Fruit fly (Drosophila melanogaster): ENCODE results near the gene CG2218.

CG2218 gene

DNA sequence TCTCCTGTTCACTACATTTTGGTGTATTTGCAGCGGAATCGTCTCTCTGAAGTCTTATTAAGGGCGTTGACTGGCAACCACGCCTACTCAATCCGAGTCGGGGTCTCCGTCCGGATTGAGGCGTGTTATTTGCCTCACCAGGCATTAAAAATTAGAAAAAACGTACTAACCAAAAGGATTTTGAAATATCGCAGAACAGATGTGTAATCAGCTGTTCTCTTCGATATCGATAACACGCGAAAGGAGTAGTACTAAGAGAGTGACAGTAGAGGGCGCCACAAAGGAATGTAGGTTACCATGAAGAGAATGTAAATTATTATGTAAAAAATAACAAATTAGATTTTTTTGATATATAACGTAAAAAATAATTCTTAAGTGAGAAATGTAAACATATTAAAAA, 3.1 kb downstream of the CG2218 start, which contains the start of gene CG15536 (continued):
- no peak for TF ChIP-seq tx (GFP tag; optimal IDR thresholded peaks at IDR 0.05)
- no peak for TF ChIP-seq CG9609 (GFP tag; optimal IDR thresholded peaks at IDR 0.05)
- peak; percentile 63 for TF ChIP-seq BEAF-32 (GFP tag; optimal IDR thresholded peaks at IDR 0.05)
- peak; percentile 35 for TF ChIP-seq inv (GFP tag; IDR thresholded peaks at IDR 0.05; ENCODE audit: partially characterized antibody)
- no peak for TF ChIP-seq ci (GFP tag; IDR thresholded peaks at IDR 0.05)
- peak; percentile 58 for TF ChIP-seq vnd (GFP tag; IDR thresholded peaks at IDR 0.05; ENCODE audit: partially characterized antibody)
- no peak for TF ChIP-seq Six4 (GFP tag; optimal IDR thresholded peaks at IDR 0.05)
- peak; percentile 71 for TF ChIP-seq CG13287 (GFP tag; IDR thresholded peaks at IDR 0.05; ENCODE audit: partially characterized antibody)
- TF ChIP-seq CG4617 (GFP tag; optimal IDR thresholded peaks at IDR 0.05; ENCODE audit: borderline replicate concordance): peak; percentile 21
- TF ChIP-seq CG13123 (GFP tag; optimal IDR thresholded peaks at IDR 0.05): no peak
- TF ChIP-seq hb (GFP tag; IDR thresholded peaks at IDR 0.05; ENCODE audit: partially characterized antibody): 0 out of 3 replicates have a peak, but pooled peaks have one; percentile 44
- TF ChIP-seq CG34422 (GFP tag; IDR thresholded peaks at IDR 0.05): peak; percentile 42; the same call in 1 of the 3 replicates
- TF ChIP-seq ro (GFP tag; IDR thresholded peaks at IDR 0.05): no peak
- no peak for TF ChIP-seq Eip74EF (GFP tag; optimal IDR thresholded peaks at IDR 0.05)
- TF ChIP-seq chinmo (GFP tag; IDR thresholded peaks at IDR 0.05; ENCODE audit: partially characterized antibody): peak; percentile 71; the same call in 2 of the 4 replicates
- TF ChIP-seq MBD-R2 (GFP tag; IDR thresholded peaks at IDR 0.05): peak; percentile 93
- no peak for TF ChIP-seq disco-r (GFP tag; optimal IDR thresholded peaks at IDR 0.05)
- no peak for TF ChIP-seq CG4404 (GFP tag; IDR thresholded peaks at IDR 0.05)
- TF ChIP-seq CG34224 (GFP tag; IDR thresholded peaks at IDR 0.05; ENCODE audit: partially characterized antibody): peak; percentile 76
- TF ChIP-seq CG10979 (tag; optimal IDR thresholded peaks at IDR 0.05): no peak
- TF ChIP-seq wor (GFP tag; IDR thresholded peaks at IDR 0.05): no peak
- TF ChIP-seq bowl (GFP tag; IDR thresholded peaks at IDR 0.05): no peak
- peak; percentile 46; the same call in 1 of the 2 replicates for TF ChIP-seq ato (GFP tag; IDR thresholded peaks at IDR 0.05; ENCODE audit: partially characterized antibody)
- peak; percentile 56 for TF ChIP-seq Med (GFP tag)
- no peak for TF ChIP-seq CG10321 (GFP tag; IDR thresholded peaks at IDR 0.05)
- peak; percentile 34 for TF ChIP-seq twi (tag; optimal IDR thresholded peaks at IDR 0.05)
- TF ChIP-seq CG1602 (GFP tag; optimal IDR thresholded peaks at IDR 0.05): no peak
- TF ChIP-seq Awh (GFP tag; IDR thresholded peaks at IDR 0.05): no peak
- peak; percentile 13 for TF ChIP-seq HmgZ (tag; optimal IDR thresholded peaks at IDR 0.05)
- no peak for TF ChIP-seq schlank (tag; optimal IDR thresholded peaks at IDR 0.05)
- TF ChIP-seq Dll (GFP tag; IDR thresholded peaks at IDR 0.05; ENCODE audit: partially characterized antibody): peak; percentile 65; the same call in 3 of the 4 replicates
- no peak for TF ChIP-seq CG9932 (GFP tag; IDR thresholded peaks at IDR 0.05)
- no peak for TF ChIP-seq ewg (GFP tag; optimal IDR thresholded peaks at IDR 0.05)
- peak; percentile 21 for TF ChIP-seq B-H2 (GFP tag; optimal IDR thresholded peaks at IDR 0.05)
- TF ChIP-seq CG8290 (GFP tag; optimal IDR thresholded peaks at IDR 0.05): no peak
- TF ChIP-seq CG8290 (tag; optimal IDR thresholded peaks at IDR 0.05): peak in 1 of 2 experiments; percentile 32
- TF ChIP-seq CG4360 (GFP tag; IDR thresholded peaks at IDR 0.05): no peak
- no peak for TF ChIP-seq CG8281 (tag; optimal IDR thresholded peaks at IDR 0.05)
- no peak for TF ChIP-seq Myb (GFP tag; optimal IDR thresholded peaks at IDR 0.05)
- TF ChIP-seq Lhr (GFP tag; optimal IDR thresholded peaks at IDR 0.05): peak; percentile 2
- TF ChIP-seq Blimp-1 (GFP tag; optimal IDR thresholded peaks at IDR 0.05): no peak

- TF ChIP-seq tll (GFP tag; optimal IDR thresholded peaks at IDR 0.05) (no peak), tgo (GFP tag; IDR thresholded peaks at IDR 0.05) (no peak), emc (GFP tag; optimal IDR thresholded peaks at IDR 0.05) (no peak), CG11695 (GFP tag; IDR thresholded peaks at IDR 0.05) (no peak), crp (GFP tag; optimal IDR thresholded peaks at IDR 0.05) (peak; percentile 82 to 96), rib (GFP tag; IDR thresholded peaks at IDR 0.05) (no peak), Max (GFP tag; optimal IDR thresholded peaks at IDR 0.05) (peak; percentile 13), trh (GFP tag; optimal IDR thresholded peaks at IDR 0.05) (no peak), NfI (GFP tag; optimal IDR thresholded peaks at IDR 0.05) (no peak), Oli (tag; optimal IDR thresholded peaks at IDR 0.05) (no peak), Tbp (GFP tag; optimal IDR thresholded peaks at IDR 0.05) (no peak), bab2 (GFP tag; optimal IDR thresholded peaks at IDR 0.05) (no peak)
These were observed 4.4 kb downstream of the CG2218 start, which contains the start of the genes CG15535 and mRpS18C for dm6 chr3R:30423695-30424094. CG15535 (minus strand) TSS chr3R:30423929. mRpS18C (plus strand) TSS chr3R:30423974.
